Worm (Caenorhabditis elegans): ENCODE results near the gene npp-18.
A peak's percentile ranks its signal among the peaks of the same experiment; 100 is the strongest.

Gene npp-18

ce11 chrIII:13315071-13315470 is 18.4 kb downstream of the npp-18 start, which contains the start of gene dph-7:
dph-7 (plus strand) TSS chrIII:13315123.
- TF ChIP-seq nhr-28 (tag; optimal IDR thresholded peaks at IDR 0.05) = no peak
- TF ChIP-seq nhr-47 (tag; optimal IDR thresholded peaks at IDR 0.05) = no peak
- no peak for TF ChIP-seq efl-1 (optimal IDR thresholded peaks at IDR 0.05)
- peak in 1 of 2 experiments; percentile 72 for TF ChIP-seq efl-1 (GFP tag; optimal IDR thresholded peaks at IDR 0.05 in 1 of 2)
- no peak for TF ChIP-seq lin-35 (GFP tag; optimal IDR thresholded peaks at IDR 0.05)
- TF ChIP-seq hlh-4 (tag; optimal IDR thresholded peaks at IDR 0.05) = no peak
- no peak for TF ChIP-seq xbp-1 (tag; optimal IDR thresholded peaks at IDR 0.05)

- peak in 2 of 3 experiments; percentile 8 to 57 for TF ChIP-seq dpl-1 (GFP tag; optimal IDR thresholded peaks at IDR 0.05)
- TF ChIP-seq nhr-20 (tag; optimal IDR thresholded peaks at IDR 0.05) = no peak
- TF ChIP-seq efl-1 (optimal IDR thresholded peaks at IDR 0.05) = peak; percentile 61 to 88
- peak; percentile 34 to 66 for TF ChIP-seq efl-1 (GFP tag; optimal IDR thresholded peaks at IDR 0.05 in 1 of 2)
- no peak for TF ChIP-seq nhr-237 (tag; optimal IDR thresholded peaks at IDR 0.05)
- TF ChIP-seq lir-3 (tag; optimal IDR thresholded peaks at IDR 0.05; ENCODE audit: poor library complexity) = no peak
- TF ChIP-seq lin-35 (GFP tag; optimal IDR thresholded peaks at IDR 0.05) = peak; percentile 17 to 48
- no peak for TF ChIP-seq sptf-1 (tag; optimal IDR thresholded peaks at IDR 0.05)
- no peak for TF ChIP-seq elt-2 (tag; optimal IDR thresholded peaks at IDR 0.05)
- TF ChIP-seq skn-1 (tag; optimal IDR thresholded peaks at IDR 0.05) = no peak
- TF ChIP-seq vab-15 (tag; optimal IDR thresholded peaks at IDR 0.05) = no peak
- TF ChIP-seq mep-1 (tag; optimal IDR thresholded peaks at IDR 0.05) = no peak
- TF ChIP-seq aha-1 (tag; optimal IDR thresholded peaks at IDR 0.05) = no peak
- TF ChIP-seq irx-1 (tag; optimal IDR thresholded peaks at IDR 0.05) = no peak
- TF ChIP-seq C16A3.4 (tag; optimal IDR thresholded peaks at IDR 0.05) = no peak
- TF ChIP-seq pag-3 (tag; optimal IDR thresholded peaks at IDR 0.05; ENCODE audit: borderline replicate concordance, insufficient read depth) = no peak
- no peak for TF ChIP-seq fkh-10 (GFP tag; optimal IDR thresholded peaks at IDR 0.05)
- TF ChIP-seq nhr-76 (tag; optimal IDR thresholded peaks at IDR 0.05) = no peak
- no peak for TF ChIP-seq grh-1 (GFP tag; IDR thresholded peaks at IDR 0.05)
- TF ChIP-seq snpc-4 (tag; optimal IDR thresholded peaks at IDR 0.05) = no peak
- TF ChIP-seq nhr-77 (tag; optimal IDR thresholded peaks at IDR 0.05) = no peak
- no peak for TF ChIP-seq lin-14 (GFP tag; optimal IDR thresholded peaks at IDR 0.05)
- no peak for TF ChIP-seq swsn-7 (tag; optimal IDR thresholded peaks at IDR 0.05)
- TF ChIP-seq lin-15B (tag; optimal IDR thresholded peaks at IDR 0.05) = no peak
- TF ChIP-seq ceh-90 (tag; optimal IDR thresholded peaks at IDR 0.05) = no peak
Measured at ce11 chrIII:13316935-13317334, 20.3 kb downstream of the npp-18 start.

- TF ChIP-seq fkh-10 (GFP tag; optimal IDR thresholded peaks at IDR 0.05) = no peak
- no peak for TF ChIP-seq efl-1 (optimal IDR thresholded peaks at IDR 0.05)
- TF ChIP-seq efl-1 (GFP tag; optimal IDR thresholded peaks at IDR 0.05 in 1 of 2) = peak; percentile 37 to 58
Measured at ce11 chrIII:13317383-13317911, 20.8 kb downstream of the npp-18 start.

ce11 chrIII:13322578-13322977 is 25.9 kb downstream of the npp-18 start, which contains the start of gene F53A2.11:
F53A2.11 (minus strand) TSS chrIII:13322678.
- no peak for TF ChIP-seq lsy-2 (tag; optimal IDR thresholded peaks at IDR 0.05)
- no peak for TF ChIP-seq fkh-10 (GFP tag; optimal IDR thresholded peaks at IDR 0.05)
- no peak for TF ChIP-seq nhr-77 (tag; optimal IDR thresholded peaks at IDR 0.05)
- TF ChIP-seq nhr-85 (tag) = no peak
- no peak for TF ChIP-seq fkh-8 (tag; optimal IDR thresholded peaks at IDR 0.05)
- TF ChIP-seq dsc-1 (tag; optimal IDR thresholded peaks at IDR 0.05) = no peak
- no peak for TF ChIP-seq blmp-1 (tag; optimal IDR thresholded peaks at IDR 0.05)
- no peak for TF ChIP-seq C04F5.9 (tag; optimal IDR thresholded peaks at IDR 0.05)
- no peak for TF ChIP-seq nhr-47 (tag; optimal IDR thresholded peaks at IDR 0.05)
- TF ChIP-seq tlp-1 (tag; optimal IDR thresholded peaks at IDR 0.05) = no peak
- TF ChIP-seq nhr-19 (GFP tag; conservative IDR thresholded peaks at IDR 0.05) = no peak
- TF ChIP-seq pax-3 (tag; optimal IDR thresholded peaks at IDR 0.05) = no peak
- TF ChIP-seq irx-1 (tag; optimal IDR thresholded peaks at IDR 0.05) = no peak
- TF ChIP-seq ceh-82 (tag; optimal IDR thresholded peaks at IDR 0.05) = no peak
- TF ChIP-seq rnt-1 (tag; optimal IDR thresholded peaks at IDR 0.05) = no peak
- no peak for TF ChIP-seq nhr-20 (tag; optimal IDR thresholded peaks at IDR 0.05)
- TF ChIP-seq unc-130 (tag; optimal IDR thresholded peaks at IDR 0.05) = no peak

All from whole organism, L1 larva.